Worm (Caenorhabditis elegans): ENCODE results near the gene F45D3.1.

The F45D3.1 gene

ce11 chrV:12484585-12484984 is 42.3 kb upstream of the F45D3.1 start, which contains the start of gene srt-39:
TSS of gene srt-39 (plus strand) at chrV:12484885.
- TF ChIP-seq cebp-1 (GFP tag; IDR thresholded peaks at IDR 0.05), result no peak
- peak; percentile 6 for TF ChIP-seq cebp-1 (tag; optimal IDR thresholded peaks at IDR 0.05)
- no peak for TF ChIP-seq somi-1 (GFP tag; optimal IDR thresholded peaks at IDR 0.05)

- TF ChIP-seq B0261.1 (tag; optimal IDR thresholded peaks at IDR 0.05) (no peak), sdz-38 (tag; optimal IDR thresholded peaks at IDR 0.05) (no peak), repo-1 (tag; optimal IDR thresholded peaks at IDR 0.05) (no peak), F52B5.7 (tag; optimal IDR thresholded peaks at IDR 0.05) (no peak), madf-3 (GFP tag; IDR thresholded peaks at IDR 0.05) (no peak)
Observed at ce11 chrV:12486934-12487333, 39.9 kb upstream of the F45D3.1 start, which contains the start of gene inx-11. TSS of gene inx-11 (plus strand) at chrV:12487234.

- TF ChIP-seq madf-6 (GFP tag; IDR thresholded peaks at IDR 0.05) (peak; percentile 19; the same call in 1 of the 2 replicates), cebp-2 (GFP tag; IDR thresholded peaks at IDR 0.05) (no peak), hmg-1.2 (GFP tag; IDR thresholded peaks at IDR 0.05) (peak; percentile 46; the same call in 1 of the 2 replicates)
Observed at ce11 chrV:12488002-12488401, 38.9 kb upstream of the F45D3.1 start.

- TF ChIP-seq dpff-1 (tag; optimal IDR thresholded peaks at IDR 0.05) (no peak), F57C9.4 (tag; optimal IDR thresholded peaks at IDR 0.05) (no peak), Y53F4B.3 (GFP tag; IDR thresholded peaks at IDR 0.05) (peak; percentile 46), pha-4 (tag; optimal IDR thresholded peaks at IDR 0.05) (no peak), F52B5.7 (tag; optimal IDR thresholded peaks at IDR 0.05) (no peak), madf-8 (GFP tag; conservative IDR thresholded peaks at IDR 0.05) (peak; percentile 17; the same call in 1 of the 2 replicates), ztf-22 (GFP tag; optimal IDR thresholded peaks at IDR 0.05) (peak; percentile 11), snpc-3.4 (tag; optimal IDR thresholded peaks at IDR 0.05) (peak; percentile 99), ztf-25 (GFP tag; IDR thresholded peaks at IDR 0.05) (no peak), ccch-3 (GFP tag; optimal IDR thresholded peaks at IDR 0.05) (no peak), lin-54 (GFP tag; optimal IDR thresholded peaks at IDR 0.05) (peak; percentile 82), ztf-6 (GFP tag; IDR thresholded peaks at IDR 0.05) (no peak), fkh-3 (tag; optimal IDR thresholded peaks at IDR 0.05) (no peak), ceh-100 (GFP tag; IDR thresholded peaks at IDR 0.05) (peak; percentile 71), Y67H2A.10 (GFP tag; conservative IDR thresholded peaks at IDR 0.05) (no peak), attf-6 (GFP tag; IDR thresholded peaks at IDR 0.05) (peak; percentile 91), lin-35 (GFP tag; optimal IDR thresholded peaks at IDR 0.05) (peak in 1 of 3 experiments; percentile 22), lir-1 (GFP tag; conservative IDR thresholded peaks at IDR 0.05) (0 out of 2 replicates have a peak, but pooled peaks have one; percentile 23), ama-1 (optimal IDR thresholded peaks at IDR 0.05) (peak; percentile 35), ama-1 (GFP tag; optimal IDR thresholded peaks at IDR 0.05) (no peak), zfh-2 (GFP tag; conservative IDR thresholded peaks at IDR 0.05) (no peak; the same call in 1 of the 2 replicates), rpc-1 (optimal IDR thresholded peaks at IDR 0.05) (no peak), rpc-1 (tag; optimal IDR thresholded peaks at IDR 0.05) (peak; percentile 40), D2030.7 (GFP tag; IDR thresholded peaks at IDR 0.05) (peak; percentile 97), let-526 (GFP tag; IDR thresholded peaks at IDR 0.05) (no peak), tlf-1 (GFP tag; optimal IDR thresholded peaks at IDR 0.05) (peak; percentile 75), F22D6.2 (tag; optimal IDR thresholded peaks at IDR 0.05) (no peak), repo-1 (tag; optimal IDR thresholded peaks at IDR 0.05) (peak; percentile 79), lsy-27 (tag; optimal IDR thresholded peaks at IDR 0.05; ENCODE audit: borderline replicate concordance, insufficient read depth) (peak; percentile 11), ekl-4 (GFP tag; IDR thresholded peaks at IDR 0.05) (peak; percentile 93), tbx-9 (tag; optimal IDR thresholded peaks at IDR 0.05; ENCODE audit: borderline replicate concordance) (no peak), nfya-1 (tag; optimal IDR thresholded peaks at IDR 0.05; ENCODE audit: borderline replicate concordance, insufficient read depth) (no peak), lag-1 (GFP tag; IDR thresholded peaks at IDR 0.05) (no peak), nhr-80 (tag; optimal IDR thresholded peaks at IDR 0.05) (peak; percentile 57), F37B4.10 (GFP tag; IDR thresholded peaks at IDR 0.05) (no peak)
Observed at ce11 chrV:12491070-12491643, 35.7 kb upstream of the F45D3.1 start.

Data from whole organism, young adult.